Worm (Caenorhabditis elegans): Measurements from ENCODE around the gene fbxa-100.

DNA sequence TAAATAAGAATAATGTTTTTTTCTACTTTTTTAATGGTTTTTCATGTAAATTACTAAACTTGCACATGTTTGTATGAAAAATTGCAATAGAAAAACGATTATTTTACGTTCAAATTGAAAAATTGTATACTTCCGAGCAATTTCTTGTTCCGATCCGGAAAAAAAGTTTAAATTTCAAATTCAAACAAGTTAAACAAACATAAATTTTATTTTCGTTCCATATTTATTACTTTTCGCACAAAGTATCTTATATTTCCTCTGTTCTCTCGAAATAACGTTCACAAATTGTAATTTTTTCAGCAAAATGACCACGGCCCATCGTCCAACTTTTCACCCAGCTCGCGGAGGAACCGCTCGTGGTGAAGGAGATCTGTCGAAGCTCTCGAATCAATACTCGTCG, 38.8 kb downstream of the fbxa-100 start, which contains the start of gene cwc-15:
- no peak for TF ChIP-seq F10E7.11 (tag; optimal IDR thresholded peaks at IDR 0.05)
- TF ChIP-seq fkh-3 (tag; optimal IDR thresholded peaks at IDR 0.05): no peak
- TF ChIP-seq madf-6 (GFP tag; IDR thresholded peaks at IDR 0.05): no peak
- no peak for TF ChIP-seq snpc-4 (GFP tag; optimal IDR thresholded peaks at IDR 0.05)
- TF ChIP-seq snpc-4 (tag; optimal IDR thresholded peaks at IDR 0.05): no peak
- no peak for TF ChIP-seq snpc-1.3 (tag; optimal IDR thresholded peaks at IDR 0.05; ENCODE audit: insufficient read depth)
- TF ChIP-seq zim-3 (tag; optimal IDR thresholded peaks at IDR 0.05): no peak
- TF ChIP-seq somi-1 (GFP tag; optimal IDR thresholded peaks at IDR 0.05): no peak
- TF ChIP-seq unc-130 (GFP tag; optimal IDR thresholded peaks at IDR 0.05): no peak
- TF ChIP-seq nhr-90 (tag; optimal IDR thresholded peaks at IDR 0.05): no peak
- no peak for TF ChIP-seq nhr-27 (tag; optimal IDR thresholded peaks at IDR 0.05)
- TF ChIP-seq B0261.1 (tag; optimal IDR thresholded peaks at IDR 0.05): no peak
- no peak for TF ChIP-seq ztf-28 (GFP tag; IDR thresholded peaks at IDR 0.05)
- TF ChIP-seq hlh-26 (GFP tag; conservative IDR thresholded peaks at IDR 0.05): no peak
- TF ChIP-seq unc-62 (GFP tag; optimal IDR thresholded peaks at IDR 0.05): no peak

Measured in whole organism, young adult.